Worm (Caenorhabditis elegans) whole organism, mixed stage, embryonic: Measurements from ENCODE around the gene lron-2.

Source experiments
- M03D4.4 ChIP-seq: sonication (generic microtip); optimal IDR thresholded peaks from 2 replicates; lab custom pipeline; 2017; ENCODE audit warnings: mild to moderate bottlenecking, missing genetic modification characterization, missing compliant biosample characterization
- bed-3 ChIP-seq: fragments of 200-800 bp; sonication (Bioruptor generic); optimal IDR thresholded peaks from 3 replicates; lab custom pipeline; 2018; ENCODE audit warnings: mild to moderate bottlenecking, missing genetic modification characterization, moderate library complexity, missing compliant biosample characterization
- blmp-1 ChIP-seq: fragments of 150-350 bp; optimal IDR thresholded peaks from 2 replicates; lab custom pipeline; 2014; ENCODE audit warnings: missing biosample characterization, missing genetic modification characterization
- ceh-39 ChIP-seq: fragments of 150-350 bp; optimal IDR thresholded peaks from 2 replicates; lab custom pipeline; 2014; ENCODE audit warnings: missing biosample characterization, missing genetic modification characterization
- ceh-43 ChIP-seq: fragments of 200-800 bp; sonication (Bioruptor generic); optimal IDR thresholded peaks from 2 replicates; lab custom pipeline; 2018; ENCODE audit warnings: mild to moderate bottlenecking, missing genetic modification characterization, moderate library complexity, missing compliant biosample characterization
- ceh-83 ChIP-seq: fragments of 200-800 bp; sonication (Bioruptor generic); optimal IDR thresholded peaks from 2 replicates; lab custom pipeline; 2018; ENCODE audit warnings: mild to moderate bottlenecking, missing genetic modification characterization, missing compliant biosample characterization
- ces-1 ChIP-seq: fragments of 150-350 bp; optimal IDR thresholded peaks from 2 replicates; lab custom pipeline; 2014; ENCODE audit warnings: missing biosample characterization, missing genetic modification reagents, missing genetic modification characterization
- cnd-1 ChIP-seq: fragments of 200-800 bp; sonication (Bioruptor generic); optimal IDR thresholded peaks from 2 replicates; lab custom pipeline; 2018; ENCODE audit warnings: mild to moderate bottlenecking, missing genetic modification characterization, missing compliant biosample characterization
- drap-1 ChIP-seq: fragments of 200-800 bp; sonication (Bioruptor generic); optimal IDR thresholded peaks from 3 replicates; lab custom pipeline; 2018; ENCODE audit warnings: mild to moderate bottlenecking, missing genetic modification characterization, missing compliant biosample characterization
- elt-1 ChIP-seq: sonication (generic microtip); optimal IDR thresholded peaks from 2 replicates; lab custom pipeline; 2017; ENCODE audit warnings: missing genetic modification characterization, mild to moderate bottlenecking, missing compliant biosample characterization, antibody characterized with exemption, moderate library complexity, borderline replicate concordance; ENCODE audit not compliant: insufficient read depth
- elt-3 ChIP-seq: fragments of 150-350 bp; optimal IDR thresholded peaks from 2 replicates; lab custom pipeline; 2014; ENCODE audit warnings: missing biosample characterization, missing genetic modification characterization
- ham-2 ChIP-seq: fragments of 200-800 bp; sonication (Bioruptor generic); optimal IDR thresholded peaks from 2 replicates; lab custom pipeline; 2018; ENCODE audit warnings: mild to moderate bottlenecking, missing genetic modification characterization, missing compliant biosample characterization
- hlh-1 ChIP-seq: fragments of 150-350 bp; optimal IDR thresholded peaks from 2 replicates; lab custom pipeline; 2014; ENCODE audit warnings: missing biosample characterization, missing genetic modification reagents, missing genetic modification characterization
- lin-13 ChIP-seq: fragments of 150-350 bp; optimal IDR thresholded peaks from 2 replicates; lab custom pipeline; 2014; ENCODE audit warnings: missing biosample characterization, missing genetic modification characterization
- lin-32 ChIP-seq: fragments of 200-800 bp; sonication (Bioruptor generic); optimal IDR thresholded peaks from 2 replicates; lab custom pipeline; 2018; ENCODE audit warnings: mild to moderate bottlenecking, missing genetic modification characterization, missing compliant biosample characterization
- lsy-2 ChIP-seq: fragments of 150-350 bp; optimal IDR thresholded peaks from 2 replicates; lab custom pipeline; 2014; ENCODE audit warnings: missing biosample characterization, missing genetic modification characterization
- mab-5 ChIP-seq: fragments of 150-350 bp; optimal IDR thresholded peaks from 2 replicates; lab custom pipeline; 2014; ENCODE audit warnings: missing biosample characterization, missing genetic modification characterization
- mep-1 ChIP-seq: fragments of 150-350 bp; optimal IDR thresholded peaks from 2 replicates; lab custom pipeline; 2017; ENCODE audit warnings: missing biosample characterization, missing genetic modification reagents, missing genetic modification characterization, inconsistent platforms
- mls-2 ChIP-seq: sonication (generic microtip); optimal IDR thresholded peaks from 2 replicates; lab custom pipeline; 2016; ENCODE audit warnings: mild to moderate bottlenecking, missing genetic modification characterization, moderate library complexity, missing compliant biosample characterization
- nhr-12 ChIP-seq: fragments of 150-350 bp; optimal IDR thresholded peaks from 2 replicates; lab custom pipeline; 2014; ENCODE audit warnings: missing biosample characterization, missing genetic modification characterization
- nhr-2 ChIP-seq: fragments of 150-350 bp; optimal IDR thresholded peaks from 2 replicates; lab custom pipeline; 2014; ENCODE audit warnings: missing biosample characterization, missing genetic modification characterization
- nhr-237 ChIP-seq: fragments of 150-350 bp; optimal IDR thresholded peaks from 2 replicates; lab custom pipeline; 2014; ENCODE audit warnings: missing biosample characterization, missing genetic modification characterization
- nhr-28 ChIP-seq: fragments of 150-350 bp; optimal IDR thresholded peaks from 2 replicates; lab custom pipeline; 2014; ENCODE audit warnings: missing biosample characterization, missing genetic modification characterization
- nhr-76 ChIP-seq: sonication (generic microtip); optimal IDR thresholded peaks from 2 replicates; lab custom pipeline; 2017; ENCODE audit warnings: missing biosample characterization, missing genetic modification characterization
- pha-4 ChIP-seq: fragments of 150-350 bp; optimal IDR thresholded peaks from 2 replicates; lab custom pipeline; 2018; ENCODE audit warnings: missing biosample characterization, missing genetic modification reagents, missing genetic modification characterization
- sem-2 ChIP-seq: fragments of 200-800 bp; sonication (Bioruptor generic); optimal IDR thresholded peaks from 2 replicates; lab custom pipeline; 2018; ENCODE audit warnings: mild to moderate bottlenecking, missing genetic modification characterization, missing compliant biosample characterization
- sptf-1 ChIP-seq: sonication (generic microtip); optimal IDR thresholded peaks from 2 replicates; lab custom pipeline; 2017; ENCODE audit warnings: mild to moderate bottlenecking, missing genetic modification characterization, moderate library complexity, missing compliant biosample characterization
- unc-120 ChIP-seq: sonication (generic microtip); optimal IDR thresholded peaks from 2 replicates; lab custom pipeline; 2017; ENCODE audit warnings: missing genetic modification characterization, missing compliant biosample characterization; ENCODE audit not compliant: poor library complexity, severe bottlenecking
- unc-39 ChIP-seq: fragments of 150-350 bp; optimal IDR thresholded peaks from 2 replicates; lab custom pipeline; 2014; ENCODE audit warnings: missing biosample characterization, missing genetic modification characterization
- unc-62 ChIP-seq: fragments of 150-350 bp; optimal IDR thresholded peaks from 2 replicates; lab custom pipeline; 2014; ENCODE audit warnings: missing biosample characterization, missing genetic modification reagents, missing genetic modification characterization
- zip-8 ChIP-seq: fragments of 150-350 bp; optimal IDR thresholded peaks from 2 replicates; lab custom pipeline; 2014; ENCODE audit warnings: missing biosample characterization, missing genetic modification characterization
- ztf-11 ChIP-seq: fragments of 150-350 bp; optimal IDR thresholded peaks from 2 replicates; lab custom pipeline; 2014; ENCODE audit warnings: missing biosample characterization, missing genetic modification characterization

Gene lron-2

ce11 chrV:9271835-9272234 is 15.5 kb downstream of the lron-2 start:
- TF ChIP-seq ceh-43 (GFP tag; lab: Kevin White, UChicago) = no peak
- no peak for TF ChIP-seq M03D4.4 (tag; lab: Kevin White, UChicago)
- TF ChIP-seq drap-1 (GFP tag; lab: Kevin White, UChicago) = no peak
- TF ChIP-seq zip-8 (tag; lab: Kevin White, UChicago) = no peak
- TF ChIP-seq mab-5 = no peak
- no peak for TF ChIP-seq unc-62 (GFP tag; lab: Kevin White, UChicago)
- no peak for TF ChIP-seq nhr-76 (tag; lab: Kevin White, UChicago)
- no peak for TF ChIP-seq sptf-1 (tag; lab: Kevin White, UChicago)
- TF ChIP-seq ceh-39 (tag; lab: Kevin White, UChicago) = no peak
- TF ChIP-seq nhr-237 (tag; lab: Kevin White, UChicago) = no peak
- no peak for TF ChIP-seq nhr-2 (tag; lab: Kevin White, UChicago)
- TF ChIP-seq elt-1 (tag; lab: Kevin White, UChicago) = no peak
- TF ChIP-seq blmp-1 = no peak
- TF ChIP-seq mls-2 = no peak
- TF ChIP-seq lin-32 = no peak
- no peak for TF ChIP-seq mep-1 (tag; lab: Kevin White, UChicago)
- no peak for TF ChIP-seq unc-39 (tag; lab: Kevin White, UChicago)
- no peak for TF ChIP-seq hlh-1
- TF ChIP-seq unc-120 = no peak
- no peak for TF ChIP-seq elt-3 (tag; lab: Kevin White, UChicago)

- TF ChIP-seq pha-4 (tag; lab: Kevin White, UChicago) (no peak), blmp-1 (no peak), sem-2 (GFP tag; lab: Kevin White, UChicago) (no peak)
- TF ChIP-seq, all 35 proteins: peak for 0
These were observed 16.9 kb downstream of the lron-2 start for ce11 chrV:9270442-9270841.

- TF ChIP-seq nhr-28 (tag; lab: Kevin White, UChicago) (no peak), nhr-76 (tag; lab: Kevin White, UChicago) (no peak), unc-62 (GFP tag; lab: Kevin White, UChicago) (no peak), M03D4.4 (tag; lab: Kevin White, UChicago) (no peak), elt-3 (tag; lab: Kevin White, UChicago) (no peak), ceh-39 (tag; lab: Kevin White, UChicago) (no peak), sptf-1 (tag; lab: Kevin White, UChicago) (no peak), ham-2 (GFP tag; lab: Kevin White, UChicago) (no peak), elt-1 (tag; lab: Kevin White, UChicago) (no peak), nhr-237 (tag; lab: Kevin White, UChicago) (no peak), pha-4 (tag; lab: Kevin White, UChicago) (no peak), nhr-2 (tag; lab: Kevin White, UChicago) (no peak), nhr-12 (tag; lab: Kevin White, UChicago) (no peak), mep-1 (tag; lab: Kevin White, UChicago) (no peak), ceh-43 (GFP tag; lab: Kevin White, UChicago) (no peak), ceh-83 (no peak)
- TF ChIP-seq, all 35 proteins: peak for 0
These were observed 19.2 kb downstream of the lron-2 start for ce11 chrV:9268202-9268601.

ce11 chrV:9266399-9266798 is 21.0 kb downstream of the lron-2 start, which contains the start of gene slc-17.7:
Gene slc-17.7, minus strand, starts transcription at chrV:9266499.
- TF ChIP-seq zip-8 (tag; lab: Kevin White, UChicago) (no peak), unc-62 (GFP tag; lab: Kevin White, UChicago) (no peak), lin-32 (no peak), bed-3 (GFP tag; lab: Kevin White, UChicago) (no peak), sem-2 (GFP tag; lab: Kevin White, UChicago) (no peak), lsy-2 (tag; lab: Kevin White, UChicago) (no peak), M03D4.4 (tag; lab: Kevin White, UChicago) (no peak), elt-1 (tag; lab: Kevin White, UChicago) (no peak), drap-1 (GFP tag; lab: Kevin White, UChicago) (no peak), ham-2 (GFP tag; lab: Kevin White, UChicago) (no peak), ces-1 (GFP tag; lab: Kevin White, UChicago) (no peak), ztf-11 (tag; lab: Kevin White, UChicago) (no peak), cnd-1 (tag; lab: Kevin White, UChicago) (no peak), lin-13 (tag; lab: Kevin White, UChicago) (no peak), pha-4 (tag; lab: Kevin White, UChicago) (no peak)
